Worm (Caenorhabditis elegans) whole organism, early embryonic: Measurements from ENCODE around the gene F45E1.1.

ENCODE experiments used
- flt-1 ChIP-seq: fragments of 200-800 bp; sonication (Bioruptor generic); IDR thresholded peaks from 2 replicates; pipeline ENCODE4 v1.3.6; 2022; ENCODE audit warnings: missing genetic modification characterization, missing compliant biosample characterization
- pes-1 ChIP-seq: fragments of 200-800 bp; sonication (Bioruptor generic); IDR thresholded peaks from 2 replicates; pipeline ENCODE4 v1.3.6; 2022; ENCODE audit warnings: missing genetic modification reagents, missing genetic modification characterization, missing compliant biosample characterization
- scrt-1 ChIP-seq: fragments of 200-800 bp; sonication (Bioruptor generic); IDR thresholded peaks from 2 replicates; pipeline ENCODE4 v1.3.6; 2022; ENCODE audit warnings: missing genetic modification characterization, missing compliant biosample characterization

DNA sequence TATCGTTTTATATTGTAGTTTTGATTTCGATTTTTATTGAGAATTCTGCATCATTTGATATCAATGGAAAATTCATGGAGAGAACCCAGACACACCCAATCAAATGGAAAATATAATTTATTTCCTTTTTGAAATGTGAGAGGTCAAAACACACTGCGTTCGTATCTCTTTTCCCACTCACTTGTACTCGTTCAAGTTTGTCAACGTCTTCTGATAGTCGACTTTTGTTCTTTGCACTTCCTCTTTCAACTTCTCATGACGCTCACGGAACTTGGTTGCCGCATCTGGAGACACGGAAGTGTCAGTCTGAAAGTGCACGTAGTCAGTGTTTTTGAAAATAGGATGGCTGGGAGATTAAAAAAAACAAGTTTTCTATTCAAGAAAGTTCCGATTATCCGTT is 13.2 kb upstream of the F45E1.1 start:
- TF ChIP-seq flt-1 (GFP tag; lab: Robert Waterston, UW) (no peak), pes-1 (GFP tag; lab: Robert Waterston, UW) (no peak), scrt-1 (GFP tag; lab: Robert Waterston, UW) (no peak)
